Worm (Caenorhabditis elegans) whole organism, mixed stage, embryonic: ENCODE measurements around the gene clec-35.

Experiments used
- M03D4.4 ChIP-seq: sonication (generic microtip); optimal IDR thresholded peaks from 2 replicates; lab custom pipeline; 2017; ENCODE audit warnings: mild to moderate bottlenecking, missing genetic modification characterization, missing compliant biosample characterization
- bed-3 ChIP-seq: fragments of 200-800 bp; sonication (Bioruptor generic); optimal IDR thresholded peaks from 3 replicates; lab custom pipeline; 2018; ENCODE audit warnings: mild to moderate bottlenecking, missing genetic modification characterization, moderate library complexity, missing compliant biosample characterization
- blmp-1 ChIP-seq: fragments of 150-350 bp; optimal IDR thresholded peaks from 2 replicates; lab custom pipeline; 2014; ENCODE audit warnings: missing biosample characterization, missing genetic modification characterization
- ceh-39 ChIP-seq: fragments of 150-350 bp; optimal IDR thresholded peaks from 2 replicates; lab custom pipeline; 2014; ENCODE audit warnings: missing biosample characterization, missing genetic modification characterization
- ceh-83 ChIP-seq: fragments of 200-800 bp; sonication (Bioruptor generic); optimal IDR thresholded peaks from 2 replicates; lab custom pipeline; 2018; ENCODE audit warnings: mild to moderate bottlenecking, missing genetic modification characterization, missing compliant biosample characterization
- cnd-1 ChIP-seq: fragments of 200-800 bp; sonication (Bioruptor generic); optimal IDR thresholded peaks from 2 replicates; lab custom pipeline; 2018; ENCODE audit warnings: mild to moderate bottlenecking, missing genetic modification characterization, missing compliant biosample characterization
- drap-1 ChIP-seq: fragments of 200-800 bp; sonication (Bioruptor generic); optimal IDR thresholded peaks from 3 replicates; lab custom pipeline; 2018; ENCODE audit warnings: mild to moderate bottlenecking, missing genetic modification characterization, missing compliant biosample characterization
- elt-1 ChIP-seq: sonication (generic microtip); optimal IDR thresholded peaks from 2 replicates; lab custom pipeline; 2017; ENCODE audit warnings: missing genetic modification characterization, mild to moderate bottlenecking, missing compliant biosample characterization, antibody characterized with exemption, moderate library complexity, borderline replicate concordance; ENCODE audit not compliant: insufficient read depth
- elt-3 ChIP-seq: fragments of 150-350 bp; optimal IDR thresholded peaks from 2 replicates; lab custom pipeline; 2014; ENCODE audit warnings: missing biosample characterization, missing genetic modification characterization
- flh-1 ChIP-seq: fragments of 200-800 bp; sonication (Bioruptor generic); optimal IDR thresholded peaks from 2 replicates; lab custom pipeline; 2018; ENCODE audit warnings: mild to moderate bottlenecking, missing genetic modification characterization, moderate library complexity, missing compliant biosample characterization
- hlh-1 ChIP-seq: fragments of 150-350 bp; optimal IDR thresholded peaks from 2 replicates; lab custom pipeline; 2014; ENCODE audit warnings: missing biosample characterization, missing genetic modification reagents, missing genetic modification characterization
- lin-13 ChIP-seq: fragments of 150-350 bp; optimal IDR thresholded peaks from 2 replicates; lab custom pipeline; 2014; ENCODE audit warnings: missing biosample characterization, missing genetic modification characterization
- lin-32 ChIP-seq: fragments of 200-800 bp; sonication (Bioruptor generic); optimal IDR thresholded peaks from 2 replicates; lab custom pipeline; 2018; ENCODE audit warnings: mild to moderate bottlenecking, missing genetic modification characterization, missing compliant biosample characterization
- mab-5 ChIP-seq: fragments of 150-350 bp; optimal IDR thresholded peaks from 2 replicates; lab custom pipeline; 2014; ENCODE audit warnings: missing biosample characterization, missing genetic modification characterization
- mls-2 ChIP-seq: sonication (generic microtip); optimal IDR thresholded peaks from 2 replicates; lab custom pipeline; 2016; ENCODE audit warnings: mild to moderate bottlenecking, missing genetic modification characterization, moderate library complexity, missing compliant biosample characterization
- nhr-12 ChIP-seq: fragments of 150-350 bp; optimal IDR thresholded peaks from 2 replicates; lab custom pipeline; 2014; ENCODE audit warnings: missing biosample characterization, missing genetic modification characterization
- nhr-2 ChIP-seq: fragments of 150-350 bp; optimal IDR thresholded peaks from 2 replicates; lab custom pipeline; 2014; ENCODE audit warnings: missing biosample characterization, missing genetic modification characterization
- nhr-237 ChIP-seq: fragments of 150-350 bp; optimal IDR thresholded peaks from 2 replicates; lab custom pipeline; 2014; ENCODE audit warnings: missing biosample characterization, missing genetic modification characterization
- nhr-76 ChIP-seq: sonication (generic microtip); optimal IDR thresholded peaks from 2 replicates; lab custom pipeline; 2017; ENCODE audit warnings: missing biosample characterization, missing genetic modification characterization
- pha-4 ChIP-seq: fragments of 150-350 bp; optimal IDR thresholded peaks from 2 replicates; lab custom pipeline; 2018; ENCODE audit warnings: missing biosample characterization, missing genetic modification reagents, missing genetic modification characterization
- sem-2 ChIP-seq: fragments of 200-800 bp; sonication (Bioruptor generic); optimal IDR thresholded peaks from 2 replicates; lab custom pipeline; 2018; ENCODE audit warnings: mild to moderate bottlenecking, missing genetic modification characterization, missing compliant biosample characterization
- snpc-4 ChIP-seq: fragments of 150-350 bp; optimal IDR thresholded peaks from 2 replicates; lab custom pipeline; 2014; ENCODE audit warnings: missing biosample characterization, missing genetic modification characterization
- sptf-1 ChIP-seq: sonication (generic microtip); optimal IDR thresholded peaks from 2 replicates; lab custom pipeline; 2017; ENCODE audit warnings: mild to moderate bottlenecking, missing genetic modification characterization, moderate library complexity, missing compliant biosample characterization
- tbx-8 ChIP-seq: fragments of 200-800 bp; sonication (Bioruptor generic); optimal IDR thresholded peaks from 2 replicates; lab custom pipeline; 2018; ENCODE audit warnings: mild to moderate bottlenecking, missing genetic modification characterization, moderate library complexity, missing compliant biosample characterization
- unc-120 ChIP-seq: sonication (generic microtip); optimal IDR thresholded peaks from 2 replicates; lab custom pipeline; 2017; ENCODE audit warnings: missing genetic modification characterization, missing compliant biosample characterization; ENCODE audit not compliant: poor library complexity, severe bottlenecking
- unc-39 ChIP-seq: fragments of 150-350 bp; optimal IDR thresholded peaks from 2 replicates; lab custom pipeline; 2014; ENCODE audit warnings: missing biosample characterization, missing genetic modification characterization
- zip-8 ChIP-seq: fragments of 150-350 bp; optimal IDR thresholded peaks from 2 replicates; lab custom pipeline; 2014; ENCODE audit warnings: missing biosample characterization, missing genetic modification characterization
- ztf-11 ChIP-seq: fragments of 150-350 bp; optimal IDR thresholded peaks from 2 replicates; lab custom pipeline; 2014; ENCODE audit warnings: missing biosample characterization, missing genetic modification characterization

clec-35 gene

ce11 chrV:16852002-16852401 is 1.9 kb downstream of the clec-35 start, which contains the start of gene clec-37:
Gene clec-37, minus strand, starts transcription at chrV:16852102.
- no peak for TF ChIP-seq nhr-2 (tag; lab: Kevin White, UChicago)
- no peak for TF ChIP-seq sptf-1
- no peak for TF ChIP-seq sem-2 (GFP tag; lab: Kevin White, UChicago)
- TF ChIP-seq elt-1 (tag; lab: Kevin White, UChicago): no peak
- TF ChIP-seq snpc-4: no peak
- TF ChIP-seq hlh-1: no peak
- TF ChIP-seq cnd-1 (tag; lab: Kevin White, UChicago): no peak
- TF ChIP-seq mab-5: no peak

ce11 chrV:16848498-16848897 is 5.4 kb downstream of the clec-35 start, which contains the start of the genes clec-36 and clec-26:
Gene clec-36, minus strand, starts transcription at chrV:16848598.
Gene clec-26, plus strand, starts transcription at chrV:16848611.
- TF ChIP-seq nhr-76 (no peak), lin-13 (no peak), lin-32 (GFP tag; lab: Kevin White, UChicago) (no peak), blmp-1 (tag; lab: Kevin White, UChicago) (no peak), elt-3 (tag; lab: Kevin White, UChicago) (no peak)

DNA sequence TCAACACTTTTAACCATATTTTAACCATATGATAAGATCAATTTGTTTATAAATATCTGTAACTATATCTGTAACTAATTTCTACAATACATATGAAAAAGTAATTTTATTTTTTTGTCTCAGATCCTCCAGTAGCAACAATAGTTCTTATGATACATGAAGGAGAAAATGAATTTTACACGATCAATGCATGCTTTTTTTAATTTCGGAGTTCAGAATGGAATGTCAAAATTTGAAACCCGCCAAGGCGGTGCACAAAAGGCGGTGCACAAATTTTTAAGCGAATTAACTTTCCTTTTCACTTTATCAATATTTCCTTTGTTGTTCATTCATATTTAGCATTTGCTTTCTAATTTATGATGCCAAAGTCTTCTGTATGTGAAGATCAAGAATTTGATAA is 10.9 kb downstream of the clec-35 start, which contains the start of gene clec-25:
Gene clec-25, plus strand, starts transcription at position 301 of the 400 bp plus-strand sequence.
- TF ChIP-seq nhr-76 (no peak), elt-3 (tag; lab: Kevin White, UChicago) (no peak), unc-120 (tag; lab: Kevin White, UChicago) (no peak), sem-2 (GFP tag; lab: Kevin White, UChicago) (no peak), nhr-2 (tag; lab: Kevin White, UChicago) (no peak), pha-4 (tag; lab: Kevin White, UChicago) (no peak), cnd-1 (tag; lab: Kevin White, UChicago) (no peak), snpc-4 (no peak), nhr-12 (no peak), ceh-39 (tag; lab: Kevin White, UChicago) (no peak), unc-39 (tag; lab: Kevin White, UChicago) (no peak), lin-13 (no peak), M03D4.4 (tag; lab: Kevin White, UChicago) (no peak), flh-1 (GFP tag; lab: Kevin White, UChicago) (no peak), ztf-11 (no peak), nhr-237 (tag; lab: Kevin White, UChicago) (no peak), ceh-83 (GFP tag; lab: Kevin White, UChicago) (no peak), mls-2 (tag; lab: Kevin White, UChicago) (no peak), zip-8 (tag; lab: Kevin White, UChicago) (no peak), tbx-8 (GFP tag; lab: Kevin White, UChicago) (no peak)

- TF ChIP-seq sem-2 (GFP tag; lab: Kevin White, UChicago): no peak
- TF ChIP-seq nhr-2 (tag; lab: Kevin White, UChicago): no peak
- no peak for TF ChIP-seq nhr-12
- no peak for TF ChIP-seq elt-3 (tag; lab: Kevin White, UChicago)
- no peak for TF ChIP-seq ceh-39 (tag; lab: Kevin White, UChicago)
- no peak for TF ChIP-seq snpc-4
- no peak for TF ChIP-seq mls-2 (tag; lab: Kevin White, UChicago)
- TF ChIP-seq hlh-1: no peak
- TF ChIP-seq ztf-11: no peak
- no peak for TF ChIP-seq sptf-1
- TF ChIP-seq zip-8 (tag; lab: Kevin White, UChicago): no peak
- TF ChIP-seq nhr-237 (tag; lab: Kevin White, UChicago): no peak
These were observed 12.9 kb downstream of the clec-35 start, which contains the start of gene clec-40 for ce11 chrV:16840961-16841360. Gene clec-40, minus strand, starts transcription at chrV:16841061.

DNA sequence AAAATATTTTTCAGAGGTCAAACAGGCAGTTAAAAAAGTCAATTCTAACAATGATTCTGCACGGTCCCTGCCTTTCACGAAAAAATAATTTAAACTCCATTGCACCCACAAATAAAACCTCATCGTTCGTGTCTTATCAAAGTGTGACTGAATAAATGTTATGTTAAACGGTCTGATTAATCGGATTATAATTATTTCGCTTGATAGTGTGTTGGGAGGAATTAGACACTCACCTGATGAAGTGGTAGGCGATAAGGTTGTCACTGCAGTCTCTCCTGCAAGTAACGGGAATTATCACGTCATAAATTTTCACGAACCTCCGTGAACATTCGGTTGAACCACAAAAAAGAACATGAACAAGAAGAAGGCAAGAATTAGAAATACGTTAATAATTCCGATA is 13.6 kb downstream of the clec-35 start:
- TF ChIP-seq blmp-1 (tag; lab: Kevin White, UChicago) (no peak), bed-3 (no peak), sem-2 (GFP tag; lab: Kevin White, UChicago) (no peak), elt-3 (tag; lab: Kevin White, UChicago) (no peak), drap-1 (GFP tag; lab: Kevin White, UChicago) (no peak), nhr-76 (no peak), ceh-39 (tag; lab: Kevin White, UChicago) (no peak), unc-120 (tag; lab: Kevin White, UChicago) (no peak), pha-4 (tag; lab: Kevin White, UChicago) (no peak), snpc-4 (no peak), ceh-83 (GFP tag; lab: Kevin White, UChicago) (no peak), lin-13 (no peak)
- TF ChIP-seq, all 35 proteins: peak for 0
